Fruit fly (Drosophila melanogaster): ENCODE measurements around the gene Sap47.

dm6 chr3R:16008300-16008699 lies 73.4 kb downstream of the Sap47 start:
- TF ChIP-seq rn (GFP tag; IDR thresholded peaks at IDR 0.05) (no peak), EcR (GFP tag; optimal IDR thresholded peaks at IDR 0.05) (no peak), fd96Ca (GFP tag; IDR thresholded peaks at IDR 0.05) (no peak)
